Worm (Caenorhabditis elegans) whole organism, L4 larva: ENCODE data around the gene Y48C3A.14.

Experiments
- F10B5.3 ChIP-seq: sonication (generic microtip); optimal IDR thresholded peaks from 2 replicates; lab custom pipeline; 2016; ENCODE audit warnings: mild to moderate bottlenecking, missing genetic modification characterization, missing compliant biosample characterization
- ZK546.5 ChIP-seq, 2 experiments: sonication (generic microtip); optimal IDR thresholded peaks; 2 replicates each; lab custom pipeline; 2017; ENCODE audit warnings: missing biosample characterization in 2 of 2, missing genetic modification characterization in 2 of 2
- daf-8 ChIP-seq: fragments of 200-800 bp; sonication (Bioruptor generic); IDR thresholded peaks from 2 replicates; pipeline ENCODE4 v1.3.6; 2022; ENCODE audit warnings: missing genetic modification characterization, missing compliant biosample characterization
- fkh-10 ChIP-seq: fragments of 150-350 bp; optimal IDR thresholded peaks from 2 replicates; lab custom pipeline; 2014; ENCODE audit warnings: missing biosample characterization, missing genetic modification reagents, missing genetic modification characterization
- lir-3 ChIP-seq: sonication (generic microtip); optimal IDR thresholded peaks from 2 replicates; lab custom pipeline; 2016; ENCODE audit warnings: mild to moderate bottlenecking, missing genetic modification characterization, missing compliant biosample characterization
- lsy-2 ChIP-seq, 2 experiments: fragments of 150-350 bp in 1 of 2; sonication (generic microtip) in 1 of 2; optimal IDR thresholded peaks; 2 replicates each; lab custom pipeline; 2014 to 2017; ENCODE audit warnings: missing biosample characterization in 2 of 2, missing genetic modification characterization in 2 of 2
- mdl-1 ChIP-seq, 2 experiments: fragments of 150-350 bp in 1 of 2; sonication (generic microtip) in 1 of 2; optimal IDR thresholded peaks; 2 replicates each; lab custom pipeline; 2014 to 2017; ENCODE audit warnings: missing biosample characterization in 2 of 2, missing genetic modification characterization in 2 of 2
- nhr-25 ChIP-seq: sonication (generic microtip); optimal IDR thresholded peaks from 2 replicates; lab custom pipeline; 2017; ENCODE audit warnings: missing genetic modification characterization, mild to moderate bottlenecking, missing compliant biosample characterization, antibody characterized with exemption, moderate library complexity, borderline replicate concordance; ENCODE audit not compliant: insufficient read depth
- nhr-28 ChIP-seq: fragments of 150-350 bp; optimal IDR thresholded peaks from 2 replicates; lab custom pipeline; 2014; ENCODE audit warnings: missing biosample characterization, missing genetic modification characterization
- nhr-76 ChIP-seq: fragments of 150-350 bp; optimal IDR thresholded peaks from 2 replicates; lab custom pipeline; 2014; ENCODE audit warnings: missing biosample characterization, missing genetic modification characterization
- pqm-1 ChIP-seq: sonication (generic microtip); optimal IDR thresholded peaks from 2 replicates; lab custom pipeline; 2017; ENCODE audit warnings: missing biosample characterization, missing genetic modification characterization
- rbr-2 ChIP-seq: sonication (generic microtip); optimal IDR thresholded peaks from 2 replicates; lab custom pipeline; 2016; ENCODE audit warnings: missing genotype, missing genetic modification characterization, missing compliant biosample characterization
- tra-1 ChIP-seq: fragments of 200-800 bp; sonication (Bioruptor generic); IDR thresholded peaks from 2 replicates; pipeline ENCODE4 v1.3.6; 2022; ENCODE audit warnings: missing genetic modification reagents, missing genetic modification characterization, missing compliant biosample characterization
- unc-62 ChIP-seq, 3 experiments: fragments of 150-350 bp in 1 of 3; sonication (generic microtip); optimal IDR thresholded peaks in 2 of 3; peaks in 1 of 3; 1 replicate in 1 of 3; 2 replicates in 2 of 3; lab custom pipeline; 2014 to 2017; ENCODE audit warnings: missing biosample characterization in 3 of 3, missing genetic modification characterization in 3 of 3, missing genetic modification reagents in 3 of 3, missing genotype in 1 of 3

- TF ChIP-seq nhr-28 (tag; lab: Kevin White, UChicago): no peak
- no peak for TF ChIP-seq nhr-76 (tag; lab: Kevin White, UChicago)
- TF ChIP-seq mdl-1 (tag; optimal IDR thresholded peaks at IDR 0.05; lab: Kevin White, UChicago): no peak
- TF ChIP-seq pqm-1: no peak
- no peak for TF ChIP-seq nhr-25 (tag; lab: Kevin White, UChicago)
- TF ChIP-seq lsy-2 (tag; optimal IDR thresholded peaks at IDR 0.05; lab: Kevin White, UChicago): no peak
- TF ChIP-seq rbr-2 (tag; lab: Kevin White, UChicago): no peak
- TF ChIP-seq lir-3: no peak
- no peak for TF ChIP-seq F10B5.3
- TF ChIP-seq tra-1 (GFP tag; lab: Robert Waterston, UW): no peak
- no peak for TF ChIP-seq unc-62 (GFP tag; optimal IDR thresholded peaks at IDR 0.05 in 1 of 2; lab: Kevin White, UChicago)
- no peak for TF ChIP-seq unc-62 (tag; optimal IDR thresholded peaks at IDR 0.05; lab: Kevin White, UChicago)
- TF ChIP-seq fkh-10 (GFP tag; lab: Kevin White, UChicago): no peak
- TF ChIP-seq ZK546.5 (tag; optimal IDR thresholded peaks at IDR 0.05; lab: Kevin White, UChicago): no peak
- TF ChIP-seq daf-8 (GFP tag; lab: Robert Waterston, UW): no peak
These were observed 22.8 kb downstream of the Y48C3A.14 start, which contains the start of gene Y48C3A.18 for ce11 chrII:13412335-13412734.
